Worm (Caenorhabditis elegans) whole organism, L4 larva: ENCODE measurements around the gene M106.3.

Experiments
- F44E2.7 ChIP-seq: fragments of 200-800 bp; sonication (Bioruptor generic); IDR thresholded peaks from 2 replicates; pipeline ENCODE4 v2.1.2; 2022; ENCODE audit warnings: missing genetic modification characterization, missing compliant biosample characterization
- R02D3.7 ChIP-seq: fragments of 150-350 bp; sonication (generic microtip); optimal IDR thresholded peaks from 3 replicates; lab custom pipeline; 2014; ENCODE audit warnings: missing biosample characterization, missing genetic modification characterization
- Y48G9A.11 ChIP-seq: fragments of 200-800 bp; sonication (Bioruptor generic); IDR thresholded peaks from 2 replicates; pipeline ENCODE4 v1.3.6; 2022; ENCODE audit warnings: missing genetic modification reagents, missing genetic modification characterization, missing compliant biosample characterization
- ZK546.5 ChIP-seq, 2 experiments: sonication (generic microtip); optimal IDR thresholded peaks; 2 replicates each; lab custom pipeline; 2017; ENCODE audit warnings: missing biosample characterization in 2 of 2, missing genetic modification characterization in 2 of 2
- aha-1 ChIP-seq: fragments of 150-350 bp; peaks from one replicate; lab custom pipeline; 2014; ENCODE audit warnings: missing biosample characterization, missing genetic modification characterization
- ama-1 ChIP-seq: fragments of 150-350 bp; optimal IDR thresholded peaks from 2 replicates; lab custom pipeline; 2014; ENCODE audit warnings: inconsistent platforms, mixed read lengths
- ceh-32 ChIP-seq: sonication (generic microtip); optimal IDR thresholded peaks from 2 replicates; lab custom pipeline; 2016; ENCODE audit warnings: mild to moderate bottlenecking, missing genetic modification characterization, missing compliant biosample characterization; ENCODE audit not compliant: poor library complexity
- cey-2 ChIP-seq: sonication (generic microtip); optimal IDR thresholded peaks from 3 replicates; lab custom pipeline; 2017; ENCODE audit warnings: missing genetic modification characterization, mild to moderate bottlenecking, missing compliant biosample characterization, antibody characterized with exemption, borderline replicate concordance; ENCODE audit not compliant: insufficient read depth
- daf-19 ChIP-seq: fragments of 200-800 bp; sonication (Bioruptor generic); conservative IDR thresholded peaks from 2 replicates; pipeline ENCODE4 v1.3.6; 2022; ENCODE audit warnings: missing genetic modification characterization, missing compliant biosample characterization
- dmd-9 ChIP-seq: fragments of 200-800 bp; sonication (Bioruptor generic); IDR thresholded peaks from 2 replicates; pipeline ENCODE4 v1.3.6; 2022; ENCODE audit warnings: missing genetic modification reagents, missing genetic modification characterization, missing compliant biosample characterization
- duxl-1 ChIP-seq: sonication (generic microtip); optimal IDR thresholded peaks from 2 replicates; lab custom pipeline; 2016; ENCODE audit warnings: mild to moderate bottlenecking, missing genetic modification characterization, moderate library complexity, missing compliant biosample characterization; ENCODE audit not compliant: poor library complexity
- egl-27 ChIP-seq: sonication (generic microtip); optimal IDR thresholded peaks from 3 replicates; lab custom pipeline; 2017; ENCODE audit warnings: missing biosample characterization, missing genetic modification reagents, missing genetic modification characterization
- gei-8 ChIP-seq: fragments of 200-800 bp; sonication (Bioruptor generic); optimal IDR thresholded peaks from 2 replicates; lab custom pipeline; 2018; ENCODE audit warnings: mild to moderate bottlenecking, missing genetic modification characterization, missing compliant biosample characterization
- hlh-11 ChIP-seq: fragments of 200-800 bp; sonication (Bioruptor generic); optimal IDR thresholded peaks from 2 replicates; lab custom pipeline; 2018; ENCODE audit warnings: mild to moderate bottlenecking, missing genetic modification characterization, missing compliant biosample characterization
- jun-1 ChIP-seq: fragments of 150-350 bp; optimal IDR thresholded peaks from 2 replicates; lab custom pipeline; 2014; ENCODE audit warnings: missing biosample characterization, missing genetic modification reagents, missing genetic modification characterization
- lin-1 ChIP-seq: fragments of 200-800 bp; sonication (Bioruptor generic); IDR thresholded peaks from 2 replicates; pipeline ENCODE4 v1.3.6; 2022; ENCODE audit warnings: missing genetic modification reagents, missing genetic modification characterization, missing compliant biosample characterization
- lin-15B ChIP-seq: fragments of 150-350 bp; sonication (generic microtip); optimal IDR thresholded peaks from 3 replicates; lab custom pipeline; 2014; ENCODE audit warnings: missing biosample characterization, missing genetic modification characterization
- madf-9 ChIP-seq: fragments of 200-800 bp; sonication (Bioruptor generic); conservative IDR thresholded peaks from 2 replicates; pipeline ENCODE4 v1.3.6; 2022; ENCODE audit warnings: missing genetic modification reagents, missing genetic modification characterization, missing compliant biosample characterization
- mdl-1 ChIP-seq, 2 experiments: fragments of 150-350 bp in 1 of 2; sonication (generic microtip) in 1 of 2; optimal IDR thresholded peaks; 2 replicates each; lab custom pipeline; 2014 to 2017; ENCODE audit warnings: missing biosample characterization in 2 of 2, missing genetic modification characterization in 2 of 2
- mdt-29 ChIP-seq: fragments of 200-800 bp; sonication (Bioruptor generic); IDR thresholded peaks from 2 replicates; pipeline ENCODE4 v1.3.6; 2022; ENCODE audit warnings: missing genetic modification reagents, missing genetic modification characterization, missing compliant biosample characterization
- mep-1 ChIP-seq: fragments of 150-350 bp; sonication (generic microtip); optimal IDR thresholded peaks from 3 replicates; lab custom pipeline; 2014; ENCODE audit warnings: missing biosample characterization, missing genetic modification characterization
- mxl-2 ChIP-seq: fragments of 200-800 bp; sonication (Bioruptor generic); conservative IDR thresholded peaks from 2 replicates; pipeline ENCODE4 v1.3.6; 2022; ENCODE audit warnings: missing genetic modification reagents, missing genetic modification characterization, missing compliant biosample characterization
- nhr-10 ChIP-seq: fragments of 150-350 bp; optimal IDR thresholded peaks from 2 replicates; lab custom pipeline; 2014; ENCODE audit warnings: missing biosample characterization, missing genetic modification characterization
- nhr-111 ChIP-seq: fragments of 200-800 bp; sonication (Bioruptor generic); optimal IDR thresholded peaks from 2 replicates; lab custom pipeline; 2018; ENCODE audit warnings: mild to moderate bottlenecking, missing genetic modification characterization, missing compliant biosample characterization
- nhr-25 ChIP-seq: sonication (generic microtip); optimal IDR thresholded peaks from 2 replicates; lab custom pipeline; 2017; ENCODE audit warnings: missing genetic modification characterization, mild to moderate bottlenecking, missing compliant biosample characterization, antibody characterized with exemption, moderate library complexity, borderline replicate concordance; ENCODE audit not compliant: insufficient read depth
- nhr-28 ChIP-seq: fragments of 150-350 bp; optimal IDR thresholded peaks from 2 replicates; lab custom pipeline; 2014; ENCODE audit warnings: missing biosample characterization, missing genetic modification characterization
- nhr-42 ChIP-seq: fragments of 200-800 bp; sonication (Bioruptor generic); IDR thresholded peaks from 2 replicates; pipeline ENCODE4 v1.3.6; 2022; ENCODE audit warnings: missing genetic modification characterization, missing compliant biosample characterization
- nhr-48 ChIP-seq: sonication (generic microtip); optimal IDR thresholded peaks from 2 replicates; lab custom pipeline; 2016; ENCODE audit warnings: mild to moderate bottlenecking, missing genetic modification characterization, missing compliant biosample characterization
- nhr-6 ChIP-seq: fragments of 150-350 bp; optimal IDR thresholded peaks from 2 replicates; lab custom pipeline; 2014; ENCODE audit warnings: missing biosample characterization, missing genetic modification characterization
- nhr-77 ChIP-seq: fragments of 150-350 bp; optimal IDR thresholded peaks from 2 replicates; lab custom pipeline; 2014; ENCODE audit warnings: missing biosample characterization, missing genetic modification characterization
- rbr-2 ChIP-seq: sonication (generic microtip); optimal IDR thresholded peaks from 2 replicates; lab custom pipeline; 2016; ENCODE audit warnings: missing genotype, missing genetic modification characterization, missing compliant biosample characterization
- saeg-2 ChIP-seq: fragments of 200-800 bp; sonication (Bioruptor generic); IDR thresholded peaks from 2 replicates; pipeline ENCODE4 v1.3.6; 2022; ENCODE audit warnings: missing genetic modification reagents, missing genetic modification characterization, missing compliant biosample characterization
- sdz-12 ChIP-seq: fragments of 200-800 bp; sonication (Bioruptor generic); optimal IDR thresholded peaks from 2 replicates; lab custom pipeline; 2018; ENCODE audit warnings: mild to moderate bottlenecking, missing genetic modification characterization, missing compliant biosample characterization
- set-16 ChIP-seq: fragments of 200-800 bp; sonication (Bioruptor generic); IDR thresholded peaks from 2 replicates; pipeline ENCODE4 v1.3.6; 2022; ENCODE audit warnings: missing genetic modification reagents, missing genetic modification characterization, missing compliant biosample characterization
- skn-1 ChIP-seq: fragments of 150-350 bp; optimal IDR thresholded peaks from 2 replicates; lab custom pipeline; 2014; ENCODE audit warnings: missing biosample characterization, missing genetic modification characterization
- snpc-1.2 ChIP-seq: fragments of 200-800 bp; sonication (Bioruptor generic); IDR thresholded peaks from 2 replicates; pipeline ENCODE4 v1.3.6; 2022; ENCODE audit warnings: missing genetic modification reagents, missing genetic modification characterization, missing compliant biosample characterization
- snpc-4 ChIP-seq: fragments of 150-350 bp; optimal IDR thresholded peaks from 2 replicates; lab custom pipeline; 2014; ENCODE audit warnings: missing biosample characterization, missing genetic modification characterization
- spr-1 ChIP-seq: sonication (generic microtip); optimal IDR thresholded peaks from 2 replicates; lab custom pipeline; 2016; ENCODE audit warnings: mild to moderate bottlenecking, missing genetic modification characterization, missing compliant biosample characterization
- spr-3 ChIP-seq: fragments of 200-800 bp; sonication (Bioruptor generic); optimal IDR thresholded peaks from 2 replicates; lab custom pipeline; 2018; ENCODE audit warnings: mild to moderate bottlenecking, missing genetic modification characterization, missing compliant biosample characterization
- tra-1 ChIP-seq: fragments of 200-800 bp; sonication (Bioruptor generic); IDR thresholded peaks from 2 replicates; pipeline ENCODE4 v1.3.6; 2022; ENCODE audit warnings: missing genetic modification reagents, missing genetic modification characterization, missing compliant biosample characterization
- unc-130 ChIP-seq: sonication (generic microtip); optimal IDR thresholded peaks from 2 replicates; lab custom pipeline; 2016; ENCODE audit warnings: missing genetic modification reagents, missing genetic modification characterization, missing compliant biosample characterization
- unc-39 ChIP-seq: sonication (generic microtip); optimal IDR thresholded peaks from 2 replicates; lab custom pipeline; 2017; ENCODE audit warnings: missing biosample characterization, missing genetic modification characterization
- unc-62 ChIP-seq, 3 experiments: fragments of 150-350 bp in 1 of 3; sonication (generic microtip); optimal IDR thresholded peaks in 2 of 3; peaks in 1 of 3; 1 replicate in 1 of 3; 2 replicates in 2 of 3; lab custom pipeline; 2014 to 2017; ENCODE audit warnings: missing biosample characterization in 3 of 3, missing genetic modification characterization in 3 of 3, missing genetic modification reagents in 3 of 3, missing genotype in 1 of 3
- zfp-2 ChIP-seq: sonication (generic microtip); optimal IDR thresholded peaks from 2 replicates; lab custom pipeline; 2016; ENCODE audit warnings: mild to moderate bottlenecking, missing genetic modification characterization, missing compliant biosample characterization
- zfp-3 ChIP-seq: fragments of 200-800 bp; sonication (Bioruptor generic); conservative IDR thresholded peaks from 2 replicates; pipeline ENCODE4 v1.3.6; 2022; ENCODE audit warnings: missing genetic modification reagents, missing genetic modification characterization, missing compliant biosample characterization

The M106.3 gene

DNA sequence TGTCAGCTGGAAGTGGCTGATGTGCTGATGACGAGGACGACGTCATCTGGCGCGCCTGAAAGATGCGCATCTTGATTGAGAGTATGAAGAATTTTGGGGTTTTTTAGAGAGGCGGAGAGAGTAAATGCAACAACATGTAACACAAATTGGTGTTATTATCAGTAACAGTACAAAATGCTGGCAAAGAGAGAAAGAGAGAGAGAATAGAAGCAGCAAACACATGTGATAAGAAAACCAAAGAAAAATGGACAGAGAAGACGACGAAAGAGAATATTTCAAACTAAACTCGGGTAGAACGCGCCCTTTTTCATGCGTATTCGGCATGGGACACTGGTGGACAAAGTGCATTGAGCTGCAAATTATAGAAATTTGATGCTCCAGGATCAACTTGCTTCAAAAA, at the start of gene M106.3 (continued):
- TF ChIP-seq cey-2 (no peak), nhr-28 (tag; lab: Kevin White, UChicago) (peak; percentile 85), saeg-2 (GFP tag; lab: Robert Waterston, UW) (no peak), nhr-42 (GFP tag; lab: Robert Waterston, UW) (no peak), unc-39 (tag; lab: Kevin White, UChicago) (no peak), ceh-32 (tag; lab: Kevin White, UChicago) (no peak), nhr-10 (tag; lab: Kevin White, UChicago) (no peak), skn-1 (no peak), spr-3 (GFP tag; lab: Kevin White, UChicago) (no peak), set-16 (GFP tag; lab: Robert Waterston, UW) (no peak), hlh-11 (tag; lab: Kevin White, UChicago) (peak; percentile 55), F44E2.7 (no peak), unc-62 (GFP tag; optimal IDR thresholded peaks at IDR 0.05 in 1 of 2; lab: Kevin White, UChicago) (no peak), unc-62 (tag; optimal IDR thresholded peaks at IDR 0.05; lab: Kevin White, UChicago) (no peak), madf-9 (no peak), mep-1 (tag; lab: Kevin White, UChicago) (no peak), zfp-2 (tag; lab: Kevin White, UChicago) (no peak), Y48G9A.11 (GFP tag; lab: Robert Waterston, UW) (no peak), nhr-77 (tag; lab: Kevin White, UChicago) (peak; percentile 34), nhr-111 (GFP tag; lab: Kevin White, UChicago) (no peak), daf-19 (GFP tag; lab: Robert Waterston, UW) (no peak), jun-1 (tag; lab: Kevin White, UChicago) (no peak), dmd-9 (GFP tag; lab: Robert Waterston, UW) (no peak), sdz-12 (GFP tag; lab: Kevin White, UChicago) (no peak), lin-15B (tag; lab: Kevin White, UChicago) (no peak), rbr-2 (tag; lab: Kevin White, UChicago) (no peak), ZK546.5 (tag; optimal IDR thresholded peaks at IDR 0.05; lab: Kevin White, UChicago) (no peak), aha-1 (tag; lab: Kevin White, UChicago) (no peak), duxl-1 (tag; lab: Kevin White, UChicago) (no peak), ama-1 (lab: Kevin White, UChicago) (no peak), lin-1 (no peak), snpc-1.2 (GFP tag; lab: Robert Waterston, UW) (no peak), unc-130 (GFP tag; lab: Kevin White, UChicago) (no peak), nhr-48 (no peak), mdl-1 (tag; optimal IDR thresholded peaks at IDR 0.05; lab: Kevin White, UChicago) (peak in 1 of 2 experiments; percentile 39)

DNA sequence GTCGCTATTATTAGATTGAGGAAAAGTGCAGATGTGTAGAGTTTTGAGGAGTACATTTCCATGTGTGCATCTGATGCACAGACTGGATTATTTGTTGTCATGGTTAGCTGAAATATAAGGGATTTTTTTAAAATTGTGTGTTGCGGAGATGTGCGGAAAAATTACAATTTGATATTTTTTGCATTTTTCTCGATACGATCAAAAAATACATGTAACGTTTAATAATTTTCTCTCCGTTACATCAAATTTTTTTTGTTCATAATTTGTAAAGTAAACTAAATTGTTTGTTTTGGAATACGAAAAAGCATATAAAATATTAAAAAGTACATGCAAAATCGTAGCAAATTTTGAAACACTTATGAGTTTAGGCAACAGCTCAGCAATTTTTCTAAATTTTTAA, 49.5 kb upstream of the M106.3 start, which contains the start of gene sra-11:
Gene sra-11 (minus strand): TSS at position 101 of the 400 bp plus-strand sequence.
- no peak for TF ChIP-seq R02D3.7
- TF ChIP-seq snpc-4 (tag; lab: Kevin White, UChicago) = no peak
- no peak for TF ChIP-seq egl-27
- no peak for TF ChIP-seq mdt-29 (GFP tag; lab: Robert Waterston, UW)
- TF ChIP-seq mxl-2 (GFP tag; lab: Robert Waterston, UW) = no peak
- TF ChIP-seq gei-8 (GFP tag; lab: Kevin White, UChicago) = no peak
- TF ChIP-seq dmd-9 (GFP tag; lab: Robert Waterston, UW) = no peak
- no peak for TF ChIP-seq nhr-6 (tag; lab: Kevin White, UChicago)
- no peak for TF ChIP-seq spr-1 (tag; lab: Kevin White, UChicago)
- no peak for TF ChIP-seq rbr-2 (tag; lab: Kevin White, UChicago)
- no peak for TF ChIP-seq nhr-25 (tag; lab: Kevin White, UChicago)
- TF ChIP-seq mep-1 (tag; lab: Kevin White, UChicago) = no peak
- no peak for TF ChIP-seq zfp-3 (GFP tag; lab: Robert Waterston, UW)
- TF ChIP-seq tra-1 (GFP tag; lab: Robert Waterston, UW) = no peak
